Worm (Caenorhabditis elegans) whole organism, L3 larva: ENCODE measurements around the gene R166.3.

ENCODE experiments used
- pqm-1 ChIP-seq: fragments of 150-350 bp; optimal IDR thresholded peaks from 2 replicates; lab custom pipeline; 2017; ENCODE audit warnings: missing biosample characterization, missing genetic modification characterization, inconsistent platforms
- unc-62 ChIP-seq: fragments of 150-350 bp; sonication (generic microtip); optimal IDR thresholded peaks from 4 replicates; lab custom pipeline; 2014; ENCODE audit warnings: missing biosample characterization, missing genetic modification reagents, missing genetic modification characterization

- TF ChIP-seq pqm-1 (peak; percentile 65), unc-62 (GFP tag; lab: Kevin White, UChicago) (no peak)
Measured at ce11 chrII:10559671-10560184, 20.6 kb upstream of the R166.3 start.
